Fruit fly (Drosophila melanogaster) whole organism, adult: ENCODE results near the gene CG15471.

Experiments used
- CG14711 ChIP-seq: fragments of 200-800 bp; sonication (Bioruptor generic); optimal IDR thresholded peaks from 2 replicates; lab custom pipeline; 2018; ENCODE audit warnings: missing biosample characterization, mild to moderate bottlenecking, missing genetic modification characterization, moderate library complexity
- CG33017 ChIP-seq: fragments of 200-800 bp; sonication (Bioruptor generic); optimal IDR thresholded peaks from 2 replicates; lab custom pipeline; 2018; ENCODE audit warnings: missing biosample characterization, mild to moderate bottlenecking, missing genetic modification characterization, moderate library complexity
- Clk ChIP-seq: fragments of 200-800 bp; sonication (Bioruptor generic); optimal IDR thresholded peaks from 2 replicates; lab custom pipeline; 2017; ENCODE audit warnings: missing biosample characterization, missing genetic modification characterization
- Crg-1 ChIP-seq: fragments of 200-800 bp; sonication (Bioruptor generic); optimal IDR thresholded peaks from 2 replicates; lab custom pipeline; 2016; ENCODE audit warnings: missing biosample characterization, missing genetic modification characterization
- bab1 ChIP-seq: fragments of 200-800 bp; sonication (Bioruptor generic); optimal IDR thresholded peaks from 3 replicates; lab custom pipeline; 2019; ENCODE audit warnings: missing biosample characterization, mild to moderate bottlenecking, missing genetic modification characterization, moderate library complexity
- cic ChIP-seq: fragments of 200-800 bp; sonication (Bioruptor generic); optimal IDR thresholded peaks from 2 replicates; lab custom pipeline; 2017; ENCODE audit warnings: missing biosample characterization, mild to moderate bottlenecking, missing genetic modification characterization, moderate library complexity
- kay ChIP-seq: fragments of 200-800 bp; sonication (Bioruptor generic); peaks from one replicate; lab custom pipeline; 2016; ENCODE audit warnings: missing biosample characterization, missing genetic modification characterization, borderline replicate concordance
- ovo ChIP-seq: fragments of 200-800 bp; sonication (Bioruptor generic); optimal IDR thresholded peaks from 2 replicates; lab custom pipeline; 2016; ENCODE audit warnings: missing biosample characterization, missing genetic modification characterization
- pad ChIP-seq: fragments of 200-800 bp; sonication (Bioruptor generic); optimal IDR thresholded peaks from 3 replicates; lab custom pipeline; 2017; ENCODE audit warnings: missing biosample characterization, missing genetic modification characterization, mild to moderate bottlenecking, moderate library complexity, missing genetic modification reagents
- tj ChIP-seq: fragments of 200-800 bp; sonication (Bioruptor generic); optimal IDR thresholded peaks from 3 replicates; lab custom pipeline; 2017; ENCODE audit warnings: missing biosample characterization, mild to moderate bottlenecking, missing genetic modification characterization, moderate library complexity
- toe ChIP-seq: fragments of 200-800 bp; sonication (Bioruptor generic); optimal IDR thresholded peaks from 2 replicates; lab custom pipeline; 2016; ENCODE audit warnings: missing biosample characterization, missing genetic modification characterization

- TF ChIP-seq bab1, result no peak
- no peak for TF ChIP-seq toe (GFP tag; lab: Kevin White, UChicago)
- no peak for TF ChIP-seq CG33017
- no peak for TF ChIP-seq kay (GFP tag; lab: Kevin White, UChicago)
- TF ChIP-seq CG14711 (tag; lab: Kevin White, UChicago), result no peak
- no peak for TF ChIP-seq Clk (GFP tag; lab: Kevin White, UChicago)
- TF ChIP-seq Crg-1 (GFP tag; lab: Kevin White, UChicago), result no peak
- no peak for TF ChIP-seq ovo (GFP tag; lab: Kevin White, UChicago)
- TF ChIP-seq pad, result no peak
- no peak for TF ChIP-seq tj (GFP tag; lab: Kevin White, UChicago)
- no peak for TF ChIP-seq cic (GFP tag; lab: Kevin White, UChicago)
These were observed 5.3 kb downstream of the CG15471 start, which contains the start of gene CG2871 for dm6 chrX:4777275-4777674.
